Fruit fly (Drosophila melanogaster) whole organism, wandering third instar larva: ENCODE results near the gene RpS13.

Experiments used
- CG9705 ChIP-seq: fragments of 200-800 bp; sonication (Bioruptor generic); optimal IDR thresholded peaks from 2 replicates; lab custom pipeline; 2018; ENCODE audit warnings: missing biosample characterization, mild to moderate bottlenecking, missing genetic modification characterization
- Dfd ChIP-seq: fragments of >200 bp; optimal IDR thresholded peaks from 2 replicates; lab custom pipeline; 2017; ENCODE audit warnings: missing biosample characterization, missing genetic modification characterization
- Dif ChIP-seq: fragments of 200-275, 200-300 bp; sonication (Bioruptor generic); optimal IDR thresholded peaks from 2 replicates; lab custom pipeline; 2018; ENCODE audit warnings: missing biosample characterization, missing genetic modification characterization; ENCODE audit not compliant: partially characterized antibody
- GATAd ChIP-seq: sonication (Bioruptor generic); optimal IDR thresholded peaks from 2 replicates; lab custom pipeline; 2016; ENCODE audit warnings: missing biosample characterization, missing genetic modification characterization
- HLH106 ChIP-seq: fragments of 200-800 bp; optimal IDR thresholded peaks from 3 replicates; lab custom pipeline; 2019; ENCODE audit warnings: missing biosample characterization, mild to moderate bottlenecking, missing genetic modification characterization, moderate library complexity
- Hnf4 ChIP-seq: fragments of 200-800 bp; sonication (Bioruptor generic); optimal IDR thresholded peaks from 2 replicates; lab custom pipeline; 2016; ENCODE audit warnings: missing biosample characterization, mild to moderate bottlenecking, missing genetic modification characterization
- Hr78 ChIP-seq: fragments of >200 bp; optimal IDR thresholded peaks from 2 replicates; lab custom pipeline; 2017; ENCODE audit warnings: missing biosample characterization, missing genetic modification characterization
- Hr83 ChIP-seq: fragments of 200-300 bp; sonication (Bioruptor generic); optimal IDR thresholded peaks from 2 replicates; lab custom pipeline; 2016; ENCODE audit warnings: missing biosample characterization, mild to moderate bottlenecking, missing genetic modification characterization, moderate library complexity; ENCODE audit not compliant: poor library complexity, severe bottlenecking
- Jra ChIP-seq: sonication (Bioruptor generic); optimal IDR thresholded peaks from 2 replicates; lab custom pipeline; 2016; ENCODE audit warnings: missing biosample characterization, missing genetic modification characterization
- Mio ChIP-seq: sonication (Bioruptor generic); optimal IDR thresholded peaks from 2 replicates; lab custom pipeline; 2016; ENCODE audit warnings: missing biosample characterization, missing genetic modification characterization
- Myc ChIP-seq: fragments of >200 bp; optimal IDR thresholded peaks from 2 replicates; lab custom pipeline; 2017
- N ChIP-seq: fragments of >200 bp; optimal IDR thresholded peaks from 2 replicates; lab custom pipeline; 2018; ENCODE audit warnings: missing biosample characterization, missing external identifiers, missing genetic modification characterization
- OdsH ChIP-seq: fragments of 200-800 bp; sonication (Bioruptor generic); optimal IDR thresholded peaks from 2 replicates; lab custom pipeline; 2016; ENCODE audit warnings: missing biosample characterization, mild to moderate bottlenecking, missing genetic modification characterization
- Rel ChIP-seq, 2 experiments: fragments of 200-800 bp; sonication (Bioruptor generic) in 1 of 2; optimal IDR thresholded peaks; 2 replicates in 1 of 2; 3 replicates in 1 of 2; lab custom pipeline; 2016 to 2019; ENCODE audit warnings: mild to moderate bottlenecking in 2 of 2, missing biosample characterization in 2 of 2, missing genetic modification characterization in 2 of 2, moderate library complexity in 1 of 2
- Sp1 ChIP-seq: fragments of 200-800 bp; sonication (Bioruptor generic); optimal IDR thresholded peaks from 3 replicates; lab custom pipeline; 2019; ENCODE audit warnings: missing biosample characterization, mild to moderate bottlenecking, missing genetic modification characterization, moderate library complexity
- br ChIP-seq: fragments of 200-800 bp; sonication (Bioruptor generic); optimal IDR thresholded peaks from 2 replicates; lab custom pipeline; 2016; ENCODE audit warnings: missing biosample characterization, missing genetic modification characterization
- brk ChIP-seq: fragments of 200-800 bp; sonication (Bioruptor generic); optimal IDR thresholded peaks from 2 replicates; lab custom pipeline; 2016; ENCODE audit warnings: missing biosample characterization, mild to moderate bottlenecking, missing genetic modification characterization
- dl ChIP-seq, 2 experiments: fragments of 175-275, 200-275 bp in 1 of 2; fragments of 200-275 bp in 1 of 2; sonication (Bioruptor generic); optimal IDR thresholded peaks; lab custom pipeline; 2018; ENCODE audit warnings: mild to moderate bottlenecking in 2 of 2, missing biosample characterization in 2 of 2, missing genetic modification characterization in 2 of 2, moderate library complexity in 2 of 2; ENCODE audit not compliant: partially characterized antibody in 2 of 2, insufficient read depth in 1 of 2
- dmrt93B ChIP-seq: fragments of 200-800 bp; sonication (Bioruptor generic); optimal IDR thresholded peaks from 2 replicates; lab custom pipeline; 2018; ENCODE audit warnings: missing biosample characterization, mild to moderate bottlenecking, missing genetic modification characterization
- dsf ChIP-seq: sonication (Bioruptor generic); optimal IDR thresholded peaks from 2 replicates; lab custom pipeline; 2016; ENCODE audit warnings: missing biosample characterization, missing genetic modification characterization, borderline replicate concordance
- ey ChIP-seq: fragments of 200-800 bp; sonication (Bioruptor generic); optimal IDR thresholded peaks from 2 replicates; lab custom pipeline; 2016; ENCODE audit warnings: missing biosample characterization, missing genetic modification characterization
- foxo ChIP-seq, 2 experiments: fragments of 200-800 bp; sonication (Bioruptor generic); optimal IDR thresholded peaks; 2 replicates in 1 of 2; 3 replicates in 1 of 2; lab custom pipeline; 2016 to 2017; ENCODE audit warnings: missing biosample characterization in 2 of 2, missing genetic modification characterization in 2 of 2
- jim ChIP-seq: fragments of 175-275, 200-325 bp; sonication (Bioruptor generic); optimal IDR thresholded peaks from 2 replicates; lab custom pipeline; 2016; ENCODE audit warnings: missing biosample characterization, mild to moderate bottlenecking, missing genetic modification characterization
- lola ChIP-seq: fragments of >200 bp; optimal IDR thresholded peaks from 2 replicates; lab custom pipeline; 2017; ENCODE audit warnings: missing biosample characterization, missing genetic modification characterization
- pan ChIP-seq: fragments of >200 bp; optimal IDR thresholded peaks from 2 replicates; lab custom pipeline; 2017
- psq ChIP-seq: fragments of 200-800 bp; sonication (Bioruptor generic); optimal IDR thresholded peaks from 3 replicates; lab custom pipeline; 2017; ENCODE audit warnings: missing biosample characterization, mild to moderate bottlenecking, missing genetic modification characterization, moderate library complexity
- rgr ChIP-seq: fragments of 200-800 bp; sonication (Bioruptor generic); optimal IDR thresholded peaks from 3 replicates; lab custom pipeline; 2016; ENCODE audit warnings: missing biosample characterization, mild to moderate bottlenecking, missing genetic modification characterization
- sage ChIP-seq: fragments of 200-800 bp; sonication (Bioruptor generic); optimal IDR thresholded peaks from 2 replicates; lab custom pipeline; 2016; ENCODE audit warnings: missing biosample characterization, mild to moderate bottlenecking, missing genetic modification characterization
- sv ChIP-seq: fragments of 200-800 bp; sonication (Bioruptor generic); optimal IDR thresholded peaks from 3 replicates; lab custom pipeline; 2016; ENCODE audit warnings: missing biosample characterization, missing genetic modification characterization
- usp ChIP-seq: fragments of >200 bp; optimal IDR thresholded peaks from 2 replicates; lab custom pipeline; 2017; ENCODE audit warnings: missing biosample characterization, missing genetic modification characterization

RpS13 gene

dm6 chr2L:8394180-8394579 is 29.7 kb upstream of the RpS13 start, which contains the start of gene lectin-29Ca:
TSS of gene lectin-29Ca (minus strand) at chr2L:8394280.
- no peak for TF ChIP-seq Myc
- no peak for TF ChIP-seq pan (lab: Kevin White, UChicago)
- no peak for TF ChIP-seq Mio (GFP tag; lab: Kevin White, UChicago)
- TF ChIP-seq Hr78, result no peak
- no peak for TF ChIP-seq psq
- no peak for TF ChIP-seq br (GFP tag; lab: Kevin White, UChicago)
- no peak for TF ChIP-seq jim (GFP tag; lab: Kevin White, UChicago)
- no peak for TF ChIP-seq Jra (GFP tag; lab: Kevin White, UChicago)
- TF ChIP-seq rgr, result no peak
- TF ChIP-seq Hnf4 (GFP tag; lab: Kevin White, UChicago), result no peak

- TF ChIP-seq Rel (GFP tag; optimal IDR thresholded peaks at IDR 0.05; lab: Kevin White, UChicago) (no peak), Rel (tag; optimal IDR thresholded peaks at IDR 0.05; lab: Kevin White, UChicago) (no peak), sv (GFP tag; lab: Kevin White, UChicago) (no peak), jim (GFP tag; lab: Kevin White, UChicago) (no peak), Sp1 (GFP tag; lab: Kevin White, UChicago) (no peak), sage (no peak), foxo (GFP tag; optimal IDR thresholded peaks at IDR 0.05; lab: Kevin White, UChicago) (no peak), HLH106 (tag; lab: Kevin White, UChicago) (no peak), OdsH (GFP tag; lab: Kevin White, UChicago) (no peak), Dif (GFP tag; lab: Kevin White, UChicago) (no peak)
- TF ChIP-seq, all 38 proteins: peak for 0
Measured at dm6 chr2L:8393122-8393521, 28.7 kb upstream of the RpS13 start, which contains the start of gene Acp29AB. TSS of gene Acp29AB (minus strand) at chr2L:8393222.

dm6 chr2L:8392298-8392697 is 27.8 kb upstream of the RpS13 start, which contains the start of gene CG42820:
TSS of gene CG42820 (minus strand) at chr2L:8392398.
- no peak for TF ChIP-seq dl (GFP tag; optimal IDR thresholded peaks at IDR 0.05; lab: Kevin White, UChicago; ENCODE audit: insufficient read depth in 1 of 2, partially characterized antibody in 2 of 2)
- no peak for TF ChIP-seq GATAd (GFP tag; lab: Kevin White, UChicago)

dm6 chr2L:8389231-8389630 is 24.8 kb upstream of the RpS13 start, which contains the start of gene CG42819:
TSS of gene CG42819 (minus strand) at chr2L:8389331.
- TF ChIP-seq lola (no peak), dsf (no peak), br (GFP tag; lab: Kevin White, UChicago) (no peak), pan (lab: Kevin White, UChicago) (no peak), N (GFP tag; lab: Kevin White, UChicago) (no peak), Dfd (no peak), ey (GFP tag; lab: Kevin White, UChicago) (no peak), usp (no peak), HLH106 (tag; lab: Kevin White, UChicago) (no peak), brk (GFP tag; lab: Kevin White, UChicago) (no peak), jim (GFP tag; lab: Kevin White, UChicago) (no peak), Dif (GFP tag; lab: Kevin White, UChicago) (no peak), CG9705 (no peak)

- TF ChIP-seq Dfd, result no peak
- no peak for TF ChIP-seq psq
- no peak for TF ChIP-seq dsf
- no peak for TF ChIP-seq sv (GFP tag; lab: Kevin White, UChicago)
- TF ChIP-seq ey (GFP tag; lab: Kevin White, UChicago), result no peak
- no peak for TF ChIP-seq dmrt93B (GFP tag; lab: Kevin White, UChicago)
- no peak for TF ChIP-seq lola
- TF ChIP-seq sage, result no peak
- TF ChIP-seq usp, result no peak
- no peak for TF ChIP-seq GATAd (GFP tag; lab: Kevin White, UChicago)
- TF ChIP-seq Hr83 (GFP tag; lab: Kevin White, UChicago), result no peak
Measured at dm6 chr2L:8385849-8386248, 21.4 kb upstream of the RpS13 start.
